Worm (Caenorhabditis elegans) whole organism, L1 larva: Measurements from ENCODE around the gene T03F6.9.
A peak's percentile ranks its signal among the peaks of the same experiment; 100 is the strongest.

Experiments
- C04F5.9 ChIP-seq: sonication (generic microtip); optimal IDR thresholded peaks from 2 replicates; lab custom pipeline; 2016; ENCODE audit warnings: missing genetic modification characterization, missing compliant biosample characterization
- C16A3.4 ChIP-seq: fragments of 150-350 bp; optimal IDR thresholded peaks from 2 replicates; lab custom pipeline; 2014; ENCODE audit warnings: missing biosample characterization, missing genetic modification characterization
- C34B4.2 ChIP-seq: sonication (generic microtip); optimal IDR thresholded peaks from 2 replicates; lab custom pipeline; 2017; ENCODE audit warnings: mild to moderate bottlenecking, missing genetic modification characterization, missing compliant biosample characterization
- Y116A8C.19 ChIP-seq: sonication (generic microtip); optimal IDR thresholded peaks from 2 replicates; lab custom pipeline; 2016; ENCODE audit warnings: missing compliant biosample characterization, missing genetic modification characterization, borderline replicate concordance
- aha-1 ChIP-seq: fragments of 150-350 bp; optimal IDR thresholded peaks from 2 replicates; lab custom pipeline; 2014; ENCODE audit warnings: missing biosample characterization, missing genetic modification characterization
- aly-2 ChIP-seq: fragments of 150-350 bp; optimal IDR thresholded peaks from 2 replicates; lab custom pipeline; 2014; ENCODE audit warnings: missing biosample characterization, missing genetic modification characterization
- ceh-8 ChIP-seq: fragments of 200-800 bp; sonication (Bioruptor generic); optimal IDR thresholded peaks from 2 replicates; lab custom pipeline; 2018; ENCODE audit warnings: mild to moderate bottlenecking, missing genetic modification characterization, moderate library complexity, missing compliant biosample characterization
- ceh-82 ChIP-seq, 3 experiments: fragments of 150-350 bp in 1 of 3; sonication (generic microtip) in 2 of 3; optimal IDR thresholded peaks; 2 replicates each; lab custom pipeline; 2014 to 2017; ENCODE audit warnings: missing biosample characterization in 3 of 3, missing genetic modification characterization in 3 of 3
- ceh-88 ChIP-seq: fragments of 200-800 bp; sonication (Bioruptor generic); IDR thresholded peaks from 2 replicates; pipeline ENCODE4 v1.3.6; 2022; ENCODE audit warnings: missing genetic modification characterization, missing compliant biosample characterization
- ceh-90 ChIP-seq: sonication (generic microtip); optimal IDR thresholded peaks from 2 replicates; lab custom pipeline; 2016; ENCODE audit warnings: missing genetic modification characterization, missing compliant biosample characterization
- ces-1 ChIP-seq: fragments of 150-350 bp; optimal IDR thresholded peaks from 2 replicates; lab custom pipeline; 2014; ENCODE audit warnings: missing biosample characterization, missing genetic modification reagents, missing genetic modification characterization
- efl-1 ChIP-seq, 4 experiments: fragments of 150-350 bp; optimal IDR thresholded peaks in 3 of 4; peaks in 1 of 4; 1 replicate in 1 of 4; 2 replicates in 3 of 4; lab custom pipeline; 2014; ENCODE audit warnings: missing biosample characterization in 2 of 4, missing genetic modification characterization in 2 of 4, missing genetic modification reagents in 2 of 4
- efl-3 ChIP-seq: fragments of 200-800 bp; sonication (Bioruptor generic); optimal IDR thresholded peaks from 2 replicates; lab custom pipeline; 2018; ENCODE audit warnings: mild to moderate bottlenecking, missing genetic modification characterization, missing compliant biosample characterization
- fkh-10 ChIP-seq: sonication (generic microtip); optimal IDR thresholded peaks from 2 replicates; lab custom pipeline; 2017; ENCODE audit warnings: missing biosample characterization, missing genetic modification reagents, missing genetic modification characterization
- fos-1 ChIP-seq: fragments of 150-350 bp; optimal IDR thresholded peaks from 2 replicates; lab custom pipeline; 2014; ENCODE audit warnings: missing biosample characterization, missing genetic modification characterization
- hlh-17 ChIP-seq: fragments of 200-800 bp; sonication (Bioruptor generic); optimal IDR thresholded peaks from 2 replicates; lab custom pipeline; 2018; ENCODE audit warnings: missing genetic modification characterization, mild to moderate bottlenecking, missing compliant biosample characterization, moderate library complexity, borderline replicate concordance
- hpl-2 ChIP-seq: fragments of 150-350 bp; optimal IDR thresholded peaks from 2 replicates; lab custom pipeline; 2014; ENCODE audit warnings: missing biosample characterization, missing genetic modification reagents, missing genetic modification characterization
- lin-14 ChIP-seq: fragments of 200-800 bp; sonication (Bioruptor generic); optimal IDR thresholded peaks from 2 replicates; lab custom pipeline; 2018; ENCODE audit warnings: mild to moderate bottlenecking, missing genetic modification characterization, moderate library complexity, missing compliant biosample characterization
- lin-35 ChIP-seq, 2 experiments: fragments of 150-350 bp; optimal IDR thresholded peaks; 2 replicates each; lab custom pipeline; 2014; ENCODE audit warnings: missing biosample characterization in 2 of 2, missing genetic modification characterization in 2 of 2, missing genetic modification reagents in 2 of 2
- lin-39 ChIP-seq: fragments of 150-350 bp; optimal IDR thresholded peaks from 2 replicates; lab custom pipeline; 2014; ENCODE audit warnings: missing biosample characterization, missing genetic modification reagents, missing genetic modification characterization
- lsy-2 ChIP-seq, 2 experiments: fragments of 150-350 bp; optimal IDR thresholded peaks; 2 replicates each; lab custom pipeline; 2014; ENCODE audit warnings: missing biosample characterization in 2 of 2, missing genetic modification characterization in 2 of 2
- mab-9 ChIP-seq: fragments of 200-800 bp; sonication (Bioruptor generic); IDR thresholded peaks from 2 replicates; pipeline ENCODE4 v1.3.6; 2022; ENCODE audit warnings: missing genetic modification reagents, missing genetic modification characterization, missing compliant biosample characterization
- mdl-1 ChIP-seq, 2 experiments: fragments of 150-350 bp; optimal IDR thresholded peaks; 2 replicates each; lab custom pipeline; 2014 to 2017; ENCODE audit warnings: missing biosample characterization in 2 of 2, missing genetic modification characterization in 2 of 2, inconsistent platforms in 1 of 2
- mep-1 ChIP-seq: fragments of 150-350 bp; optimal IDR thresholded peaks from 2 replicates; lab custom pipeline; 2014; ENCODE audit warnings: missing biosample characterization, missing genetic modification characterization
- nhr-28 ChIP-seq: fragments of 150-350 bp; optimal IDR thresholded peaks from 2 replicates; lab custom pipeline; 2014; ENCODE audit warnings: missing biosample characterization, missing genetic modification characterization
- nhr-71 ChIP-seq: sonication (generic microtip); optimal IDR thresholded peaks from 2 replicates; lab custom pipeline; 2016; ENCODE audit warnings: mild to moderate bottlenecking, missing genetic modification characterization, moderate library complexity, missing compliant biosample characterization
- nhr-76 ChIP-seq: sonication (generic microtip); optimal IDR thresholded peaks from 2 replicates; lab custom pipeline; 2017; ENCODE audit warnings: missing biosample characterization, missing genetic modification characterization
- nhr-77 ChIP-seq: fragments of 150-350 bp; optimal IDR thresholded peaks from 2 replicates; lab custom pipeline; 2014; ENCODE audit warnings: missing biosample characterization, missing genetic modification characterization
- nhr-85 ChIP-seq: sonication (generic microtip); peaks from one replicate; lab custom pipeline; 2016; ENCODE audit warnings: missing genetic modification characterization, inconsistent platforms, missing compliant biosample characterization
- nhr-90 ChIP-seq: sonication (generic microtip); optimal IDR thresholded peaks from 2 replicates; lab custom pipeline; 2016; ENCODE audit warnings: mild to moderate bottlenecking, missing genetic modification characterization, missing compliant biosample characterization; ENCODE audit not compliant: poor library complexity
- pax-3 ChIP-seq: fragments of 200-800 bp; sonication (Bioruptor generic); optimal IDR thresholded peaks from 2 replicates; lab custom pipeline; 2018; ENCODE audit warnings: mild to moderate bottlenecking, missing genetic modification characterization, moderate library complexity, missing compliant biosample characterization
- pqm-1 ChIP-seq: sonication (generic microtip); optimal IDR thresholded peaks from 3 replicates; lab custom pipeline; 2017; ENCODE audit warnings: missing biosample characterization, missing genetic modification characterization
- rnt-1 ChIP-seq: sonication (generic microtip); optimal IDR thresholded peaks from 2 replicates; lab custom pipeline; 2016; ENCODE audit warnings: mild to moderate bottlenecking, missing genetic modification characterization, moderate library complexity, missing compliant biosample characterization
- skn-1 ChIP-seq: fragments of 150-350 bp; optimal IDR thresholded peaks from 2 replicates; lab custom pipeline; 2014; ENCODE audit warnings: missing biosample characterization, missing genetic modification characterization
- snu-23 ChIP-seq: sonication (generic microtip); optimal IDR thresholded peaks from 2 replicates; lab custom pipeline; 2016; ENCODE audit warnings: missing genetic modification characterization, missing compliant biosample characterization
- sptf-1 ChIP-seq: fragments of 150-350 bp; optimal IDR thresholded peaks from 2 replicates; lab custom pipeline; 2014; ENCODE audit warnings: missing biosample characterization, missing genetic modification characterization
- sup-37 ChIP-seq: fragments of 200-800 bp; sonication (Bioruptor generic); optimal IDR thresholded peaks from 2 replicates; lab custom pipeline; 2018; ENCODE audit warnings: mild to moderate bottlenecking, missing genetic modification characterization, missing compliant biosample characterization
- swsn-7 ChIP-seq: sonication (generic microtip); optimal IDR thresholded peaks from 2 replicates; lab custom pipeline; 2016; ENCODE audit warnings: missing genetic modification characterization, missing compliant biosample characterization
- tbx-2 ChIP-seq: sonication (generic microtip); optimal IDR thresholded peaks from 2 replicates; lab custom pipeline; 2016; ENCODE audit warnings: missing genetic modification characterization, missing compliant biosample characterization
- tlp-1 ChIP-seq: fragments of 150-350 bp; optimal IDR thresholded peaks from 2 replicates; lab custom pipeline; 2014; ENCODE audit warnings: missing biosample characterization, missing genetic modification characterization
- unc-62 ChIP-seq: fragments of 150-350 bp; optimal IDR thresholded peaks from 2 replicates; lab custom pipeline; 2014; ENCODE audit warnings: missing biosample characterization, missing genetic modification reagents, missing genetic modification characterization
- unc-86 ChIP-seq: sonication (generic microtip); optimal IDR thresholded peaks from 2 replicates; lab custom pipeline; 2016; ENCODE audit warnings: missing genetic modification characterization, missing compliant biosample characterization
- unc-98 ChIP-seq: fragments of 200-800 bp; sonication (Bioruptor generic); IDR thresholded peaks from 2 replicates; pipeline ENCODE4 v1.3.6; 2022; ENCODE audit warnings: missing genetic modification characterization, missing compliant biosample characterization
- vab-15 ChIP-seq: sonication (generic microtip); optimal IDR thresholded peaks from 2 replicates; lab custom pipeline; 2017; ENCODE audit warnings: missing genotype, mild to moderate bottlenecking, missing genetic modification characterization, missing compliant biosample characterization
- xbp-1 ChIP-seq: sonication (generic microtip); optimal IDR thresholded peaks from 2 replicates; lab custom pipeline; 2016; ENCODE audit warnings: missing genetic modification characterization, missing compliant biosample characterization
- zip-4 ChIP-seq: fragments of 200-800 bp; sonication (Bioruptor generic); optimal IDR thresholded peaks from 2 replicates; lab custom pipeline; 2018; ENCODE audit warnings: mild to moderate bottlenecking, missing genetic modification characterization, moderate library complexity, missing compliant biosample characterization
- ztf-11 ChIP-seq, 2 experiments: sonication (generic microtip); optimal IDR thresholded peaks; 2 replicates each; lab custom pipeline; 2016 to 2017; ENCODE audit warnings: missing genetic modification characterization in 2 of 2, missing biosample characterization in 1 of 2, missing compliant biosample characterization in 1 of 2

The T03F6.9 gene

ce11 chrIII:13377249-13377648 is 6.4 kb upstream of the T03F6.9 start (continued):
- peak; percentile 52 for TF ChIP-seq xbp-1 (tag; lab: Kevin White, UChicago)
- TF ChIP-seq nhr-71 (tag; lab: Kevin White, UChicago) = peak; percentile 70
- TF ChIP-seq lin-35 (GFP tag; optimal IDR thresholded peaks at IDR 0.05; lab: Kevin White, UChicago) = peak; percentile 45 to 50
- peak; percentile 66 for TF ChIP-seq skn-1 (tag; lab: Kevin White, UChicago)
- TF ChIP-seq rnt-1 (tag; lab: Kevin White, UChicago) = no peak
- peak; percentile 55 for TF ChIP-seq swsn-7
- TF ChIP-seq ztf-11 (tag; optimal IDR thresholded peaks at IDR 0.05; lab: Kevin White, UChicago) = peak in 1 of 2 experiments; percentile 18
- peak; percentile 20 to 47 for TF ChIP-seq efl-1 (optimal IDR thresholded peaks at IDR 0.05; lab: Kevin White, UChicago)
- peak; percentile 21 to 93 for TF ChIP-seq efl-1 (GFP tag; optimal IDR thresholded peaks at IDR 0.05 in 1 of 2; lab: Kevin White, UChicago)
- no peak for TF ChIP-seq C16A3.4 (tag; lab: Kevin White, UChicago)
- TF ChIP-seq vab-15 = no peak
- TF ChIP-seq fkh-10 = no peak

- no peak for TF ChIP-seq mep-1 (tag; lab: Kevin White, UChicago)
- no peak for TF ChIP-seq tbx-2 (tag; lab: Kevin White, UChicago)
- TF ChIP-seq ces-1 (GFP tag; lab: Kevin White, UChicago) = peak; percentile 68
- no peak for TF ChIP-seq lin-35 (GFP tag; optimal IDR thresholded peaks at IDR 0.05; lab: Kevin White, UChicago)
- TF ChIP-seq nhr-71 (tag; lab: Kevin White, UChicago) = peak; percentile 11
- TF ChIP-seq efl-1 (optimal IDR thresholded peaks at IDR 0.05; lab: Kevin White, UChicago) = no peak
- TF ChIP-seq efl-1 (GFP tag; optimal IDR thresholded peaks at IDR 0.05 in 1 of 2; lab: Kevin White, UChicago) = no peak
- no peak for TF ChIP-seq nhr-28 (tag; lab: Kevin White, UChicago)
- TF ChIP-seq aha-1 = no peak
- no peak for TF ChIP-seq efl-3 (GFP tag; lab: Kevin White, UChicago)
Measured at ce11 chrIII:13376304-13376760, 5.5 kb upstream of the T03F6.9 start, which contains the start of gene lis-1. Gene lis-1, minus strand, starts transcription at chrIII:13376710.

- TF ChIP-seq aha-1 (no peak), tlp-1 (tag; lab: Kevin White, UChicago) (no peak), snu-23 (GFP tag; lab: Kevin White, UChicago) (peak; percentile 50), Y116A8C.19 (tag; lab: Kevin White, UChicago) (no peak), sptf-1 (tag; lab: Kevin White, UChicago) (no peak), zip-4 (GFP tag; lab: Kevin White, UChicago) (no peak), nhr-28 (tag; lab: Kevin White, UChicago) (no peak), lsy-2 (tag; optimal IDR thresholded peaks at IDR 0.05; lab: Kevin White, UChicago) (peak; percentile 17 to 63), C34B4.2 (tag; lab: Kevin White, UChicago) (no peak), ceh-88 (GFP tag; lab: Robert Waterston, UW) (no peak), efl-3 (GFP tag; lab: Kevin White, UChicago) (no peak), aly-2 (tag; lab: Kevin White, UChicago) (no peak), nhr-90 (no peak), sup-37 (no peak), nhr-77 (tag; lab: Kevin White, UChicago) (no peak), lin-14 (GFP tag; lab: Kevin White, UChicago) (peak; percentile 98), pax-3 (tag; lab: Kevin White, UChicago) (no peak), unc-62 (GFP tag; lab: Kevin White, UChicago) (no peak), lin-39 (tag; lab: Kevin White, UChicago) (no peak), xbp-1 (tag; lab: Kevin White, UChicago) (peak; percentile 13), pqm-1 (tag; lab: Kevin White, UChicago) (no peak), ceh-82 (tag; optimal IDR thresholded peaks at IDR 0.05; lab: Kevin White, UChicago) (peak in 1 of 3 experiments; percentile 69), nhr-85 (tag; lab: Kevin White, UChicago) (peak; percentile 59), skn-1 (tag; lab: Kevin White, UChicago) (peak; percentile 68), ztf-11 (tag; optimal IDR thresholded peaks at IDR 0.05; lab: Kevin White, UChicago) (no peak), unc-86 (tag; lab: Kevin White, UChicago) (no peak), hpl-2 (GFP tag; lab: Kevin White, UChicago) (no peak), mdl-1 (tag; optimal IDR thresholded peaks at IDR 0.05; lab: Kevin White, UChicago) (peak in 1 of 2 experiments; percentile 66), ceh-8 (GFP tag; lab: Kevin White, UChicago) (no peak), unc-98 (GFP tag; lab: Robert Waterston, UW) (no peak), tbx-2 (tag; lab: Kevin White, UChicago) (no peak), nhr-76 (tag; lab: Kevin White, UChicago) (no peak), C04F5.9 (tag; lab: Kevin White, UChicago) (no peak), hlh-17 (GFP tag; lab: Kevin White, UChicago) (no peak), ceh-90 (tag; lab: Kevin White, UChicago) (no peak), fos-1 (tag; lab: Kevin White, UChicago) (peak; percentile 37), mep-1 (tag; lab: Kevin White, UChicago) (no peak), mab-9 (no peak)
Measured at ce11 chrIII:13359847-13360246, 11.0 kb downstream of the T03F6.9 start.
